Fruit fly (Drosophila melanogaster): Measurements from ENCODE around the gene CG31272.

The CG31272 gene

DNA sequence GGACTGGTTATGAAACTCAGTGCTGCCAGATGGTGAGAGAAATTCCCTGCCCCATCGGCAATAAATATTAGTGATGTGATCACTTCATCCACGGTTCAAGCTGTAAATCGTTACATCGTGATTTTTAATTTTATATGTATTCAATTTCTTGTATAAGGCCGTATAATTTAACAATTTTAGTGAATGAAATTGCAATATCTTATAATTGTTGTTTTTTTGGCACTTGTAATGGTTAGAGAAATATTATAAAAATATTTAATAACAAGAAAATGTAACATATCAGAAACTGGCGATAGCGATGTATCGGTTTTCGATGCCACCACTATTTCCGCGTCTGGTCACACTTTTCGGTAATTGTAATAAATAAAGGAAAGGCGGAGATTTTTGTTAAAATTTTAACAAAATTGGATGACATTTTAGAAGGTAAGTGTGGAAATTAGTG lies 24.9 kb upstream of the CG31272 start, which contains the start of the genes mRpL37 and Rbp1 (continued):
- TF ChIP-seq slbo (GFP tag; IDR thresholded peaks at IDR 0.05) (peak; percentile 85), hbn (GFP tag; IDR thresholded peaks at IDR 0.05; ENCODE audit: partially characterized antibody) (peak; percentile 78), CG5953 (GFP tag; IDR thresholded peaks at IDR 0.05) (no peak), CG11695 (GFP tag; IDR thresholded peaks at IDR 0.05) (peak; percentile 30; the same call in 1 of the 3 replicates), wek (GFP tag; optimal IDR thresholded peaks at IDR 0.05) (no peak), Dek (tag; optimal IDR thresholded peaks at IDR 0.05) (no peak), HLH54F (GFP tag; optimal IDR thresholded peaks at IDR 0.05) (peak; percentile 66), CG11093 (GFP tag; IDR thresholded peaks at IDR 0.05) (peak; percentile 80; the same call in 2 of the 3 replicates), CG7357 (GFP tag; IDR thresholded peaks at IDR 0.05) (peak; percentile 43; the same call in 1 of the 3 replicates), CG12155 (GFP tag; optimal IDR thresholded peaks at IDR 0.05) (peak; percentile 79), Camta (GFP tag; optimal IDR thresholded peaks at IDR 0.05) (peak; percentile 33), CG15269 (tag; optimal IDR thresholded peaks at IDR 0.05) (no peak), NC2α (GFP tag; optimal IDR thresholded peaks at IDR 0.05) (no peak), CG12219 (GFP tag; optimal IDR thresholded peaks at IDR 0.05) (no peak), bbx (GFP tag; IDR thresholded peaks at IDR 0.05; ENCODE audit: partially characterized antibody) (peak; percentile 56), Max (GFP tag; optimal IDR thresholded peaks at IDR 0.05) (peak; percentile 67), Spps (tag; optimal IDR thresholded peaks at IDR 0.05) (peak; percentile 43), Six4 (GFP tag; optimal IDR thresholded peaks at IDR 0.05) (peak; percentile 31), usp (GFP tag; optimal IDR thresholded peaks at IDR 0.05) (no peak), CG16863 (GFP tag; optimal IDR thresholded peaks at IDR 0.05) (peak; percentile 23), CG7745 (tag; optimal IDR thresholded peaks at IDR 0.05) (no peak), Opbp (GFP tag; IDR thresholded peaks at IDR 0.05; ENCODE audit: partially characterized antibody) (peak; percentile 68), ham (GFP tag; IDR thresholded peaks at IDR 0.05) (no peak), pum (GFP tag; optimal IDR thresholded peaks at IDR 0.05) (peak; percentile 71), CG17361 (GFP tag; IDR thresholded peaks at IDR 0.05) (peak; percentile 91), danr (GFP tag; IDR thresholded peaks at IDR 0.05) (peak; percentile 52), fd3F (GFP tag; optimal IDR thresholded peaks at IDR 0.05) (peak; percentile 66), Elba2 (GFP tag; optimal IDR thresholded peaks at IDR 0.05) (peak; percentile 20), CG10959 (GFP tag; IDR thresholded peaks at IDR 0.05) (no peak), cad (GFP tag; optimal IDR thresholded peaks at IDR 0.05) (no peak), Mes4 (GFP tag; optimal IDR thresholded peaks at IDR 0.05) (no peak), Nf-YB (GFP tag; optimal IDR thresholded peaks at IDR 0.05) (no peak), CG17912 (GFP tag; optimal IDR thresholded peaks at IDR 0.05) (peak; percentile 5), CG3407 (GFP tag; optimal IDR thresholded peaks at IDR 0.05) (no peak), E2f1 (GFP tag; IDR thresholded peaks at IDR 0.05) (peak; percentile 68; the same call in 1 of the 2 replicates), sr (GFP tag; IDR thresholded peaks at IDR 0.05) (no peak), CG1602 (GFP tag; optimal IDR thresholded peaks at IDR 0.05) (peak; percentile 76), wdn (GFP tag; IDR thresholded peaks at IDR 0.05) (no peak), ash1 (GFP tag; optimal IDR thresholded peaks at IDR 0.05) (no peak), cg (GFP tag; optimal IDR thresholded peaks at IDR 0.05) (no peak), CG2678 (tag; optimal IDR thresholded peaks at IDR 0.05) (peak; percentile 82), Lpt (GFP tag; optimal IDR thresholded peaks at IDR 0.05) (no peak), Drgx (GFP tag; IDR thresholded peaks at IDR 0.05) (no peak), CG14050 (GFP tag; IDR thresholded peaks at IDR 0.05) (peak; percentile 34; the same call in 1 of the 3 replicates), Bgb (GFP tag; IDR thresholded peaks at IDR 0.05; ENCODE audit: partially characterized antibody) (peak; percentile 79), H15 (GFP tag; IDR thresholded peaks at IDR 0.05) (no peak), crol (GFP tag; IDR thresholded peaks at IDR 0.05) (no peak), hkb (optimal IDR thresholded peaks at IDR 0.05) (peak; percentile 13), hkb (GFP tag; IDR thresholded peaks at IDR 0.05) (no peak), MTF-1 (GFP tag; optimal IDR thresholded peaks at IDR 0.05; ENCODE audit: borderline replicate concordance) (no peak), CG1832 (GFP tag; optimal IDR thresholded peaks at IDR 0.05) (no peak), chm (GFP tag; IDR thresholded peaks at IDR 0.05) (no peak)

All from whole organism, embryonic.